Worm (Caenorhabditis elegans): ENCODE results near the gene Y50D4C.3.
A peak's percentile ranks its signal among the peaks of the same experiment; 100 is the strongest.

The Y50D4C.3 gene

ce11 chrV:975184-975583 is 30.1 kb upstream of the Y50D4C.3 start (continued):
- TF ChIP-seq ceh-30 (tag; optimal IDR thresholded peaks at IDR 0.05): peak; percentile 7
- no peak for TF ChIP-seq pax-1 (tag; optimal IDR thresholded peaks at IDR 0.05)
- no peak for TF ChIP-seq Y22D7AL.16 (tag; optimal IDR thresholded peaks at IDR 0.05)
- TF ChIP-seq odd-2 (tag; optimal IDR thresholded peaks at IDR 0.05): no peak
- no peak for TF ChIP-seq fkh-10 (GFP tag; optimal IDR thresholded peaks at IDR 0.05)
- TF ChIP-seq ceh-31 (tag; optimal IDR thresholded peaks at IDR 0.05): peak; percentile 66
- no peak for TF ChIP-seq pros-1 (tag; optimal IDR thresholded peaks at IDR 0.05)
- TF ChIP-seq unc-42 (tag; optimal IDR thresholded peaks at IDR 0.05): peak; percentile 13
- TF ChIP-seq madf-2 (tag; optimal IDR thresholded peaks at IDR 0.05): no peak
- TF ChIP-seq gmeb-2 (tag; optimal IDR thresholded peaks at IDR 0.05): no peak
- TF ChIP-seq unc-55 (GFP tag; optimal IDR thresholded peaks at IDR 0.05): peak; percentile 97
- no peak for TF ChIP-seq fax-1 (tag; optimal IDR thresholded peaks at IDR 0.05)
- no peak for TF ChIP-seq C08G9.2 (tag; optimal IDR thresholded peaks at IDR 0.05)
- TF ChIP-seq ceh-19 (GFP tag; optimal IDR thresholded peaks at IDR 0.05): peak; percentile 43
- no peak for TF ChIP-seq T23F11.4 (GFP tag; optimal IDR thresholded peaks at IDR 0.05)
- peak; percentile 79 for TF ChIP-seq nfya-1 (tag; optimal IDR thresholded peaks at IDR 0.05)
- no peak for TF ChIP-seq hlh-15 (tag; optimal IDR thresholded peaks at IDR 0.05)
- TF ChIP-seq unc-86 (tag; optimal IDR thresholded peaks at IDR 0.05): no peak
- TF ChIP-seq pqm-1 (tag; optimal IDR thresholded peaks at IDR 0.05): no peak
- TF ChIP-seq unc-3 (GFP tag; conservative IDR thresholded peaks at IDR 0.05): no peak
- no peak for TF ChIP-seq unc-3 (tag; optimal IDR thresholded peaks at IDR 0.05)
- TF ChIP-seq ceh-34 (tag; optimal IDR thresholded peaks at IDR 0.05): peak; percentile 79
- TF ChIP-seq ceh-45 (GFP tag; IDR thresholded peaks at IDR 0.05): no peak
- no peak for TF ChIP-seq tbx-7 (tag; optimal IDR thresholded peaks at IDR 0.05)
- no peak for TF ChIP-seq ets-4 (tag; optimal IDR thresholded peaks at IDR 0.05)
- TF ChIP-seq ref-2 (tag; optimal IDR thresholded peaks at IDR 0.05): peak; percentile 54
- no peak for TF ChIP-seq C38D4.7 (GFP tag; optimal IDR thresholded peaks at IDR 0.05)
- TF ChIP-seq sdc-2 (tag; optimal IDR thresholded peaks at IDR 0.05): peak; percentile 25
- TF ChIP-seq ceh-48 (tag; optimal IDR thresholded peaks at IDR 0.05): no peak
- TF ChIP-seq nhr-11 (tag; optimal IDR thresholded peaks at IDR 0.05): no peak
- TF ChIP-seq rnt-1 (tag; optimal IDR thresholded peaks at IDR 0.05): no peak
- TF ChIP-seq hlh-8 (tag; optimal IDR thresholded peaks at IDR 0.05): peak; percentile 75
- no peak for TF ChIP-seq nhr-232 (tag; optimal IDR thresholded peaks at IDR 0.05)
- no peak for TF ChIP-seq npax-4 (tag; optimal IDR thresholded peaks at IDR 0.05)
- no peak for TF ChIP-seq ceh-6 (GFP tag; optimal IDR thresholded peaks at IDR 0.05)

- no peak for TF ChIP-seq C38D4.7 (GFP tag; optimal IDR thresholded peaks at IDR 0.05)
- no peak for TF ChIP-seq ceh-22 (tag; optimal IDR thresholded peaks at IDR 0.05)
- TF ChIP-seq pha-4 (tag; optimal IDR thresholded peaks at IDR 0.05): no peak
- TF ChIP-seq ama-1 (optimal IDR thresholded peaks at IDR 0.05): no peak
- no peak for TF ChIP-seq rnt-1 (tag; optimal IDR thresholded peaks at IDR 0.05)
- TF ChIP-seq nhr-232 (tag; optimal IDR thresholded peaks at IDR 0.05): no peak
- TF ChIP-seq hlh-13 (GFP tag; optimal IDR thresholded peaks at IDR 0.05): no peak
- TF ChIP-seq hlh-6 (tag; optimal IDR thresholded peaks at IDR 0.05): no peak
- TF ChIP-seq pha-2 (tag; optimal IDR thresholded peaks at IDR 0.05): no peak
Measured at ce11 chrV:969005-969562, 24.0 kb upstream of the Y50D4C.3 start.

- TF ChIP-seq unc-3 (GFP tag; conservative IDR thresholded peaks at IDR 0.05) (no peak), unc-3 (tag; optimal IDR thresholded peaks at IDR 0.05) (no peak), ceh-19 (GFP tag; optimal IDR thresholded peaks at IDR 0.05) (no peak), zip-5 (tag; optimal IDR thresholded peaks at IDR 0.05) (no peak), nfya-1 (tag; optimal IDR thresholded peaks at IDR 0.05) (peak; percentile 50), che-1 (tag; optimal IDR thresholded peaks at IDR 0.05) (no peak), sox-2 (GFP tag; IDR thresholded peaks at IDR 0.05) (no peak), gmeb-2 (tag; optimal IDR thresholded peaks at IDR 0.05) (no peak), pax-1 (tag; optimal IDR thresholded peaks at IDR 0.05) (no peak), odd-2 (tag; optimal IDR thresholded peaks at IDR 0.05) (no peak), ceh-14 (tag; optimal IDR thresholded peaks at IDR 0.05) (no peak), dmd-4 (tag; optimal IDR thresholded peaks at IDR 0.05; ENCODE audit: borderline replicate concordance) (no peak), tbx-2 (tag; optimal IDR thresholded peaks at IDR 0.05) (no peak), F13H6.1 (tag; optimal IDR thresholded peaks at IDR 0.05) (no peak), dve-1 (tag; optimal IDR thresholded peaks at IDR 0.05) (no peak), pros-1 (tag; optimal IDR thresholded peaks at IDR 0.05) (no peak), hlh-15 (tag; optimal IDR thresholded peaks at IDR 0.05) (no peak), T23F11.4 (GFP tag; optimal IDR thresholded peaks at IDR 0.05) (no peak), Y22D7AL.16 (tag; optimal IDR thresholded peaks at IDR 0.05) (no peak), unc-86 (tag; optimal IDR thresholded peaks at IDR 0.05) (peak; percentile 11), npax-4 (tag; optimal IDR thresholded peaks at IDR 0.05) (no peak), ztf-16 (tag; optimal IDR thresholded peaks at IDR 0.05) (no peak), elt-4 (tag; optimal IDR thresholded peaks at IDR 0.05) (no peak), pqm-1 (tag; optimal IDR thresholded peaks at IDR 0.05) (no peak)
Measured at ce11 chrV:966164-966563, 21.1 kb upstream of the Y50D4C.3 start.
